Worm (Caenorhabditis elegans) whole organism, L3 larva: Measurements from ENCODE around the gene F20D6.11.

Experiments used
- ceh-9 ChIP-seq: sonication (generic microtip); optimal IDR thresholded peaks from 2 replicates; lab custom pipeline; 2018; ENCODE audit warnings: missing biosample characterization, missing genetic modification characterization
- daf-12 ChIP-seq: fragments of 150-350 bp; optimal IDR thresholded peaks from 2 replicates; lab custom pipeline; 2014; ENCODE audit warnings: missing biosample characterization, missing genetic modification reagents, missing genetic modification characterization
- elt-3 ChIP-seq, 3 experiments: fragments of 150-350 bp in 1 of 3; sonication (generic microtip) in 2 of 3; optimal IDR thresholded peaks; 2 replicates in 2 of 3; 4 replicates in 1 of 3; lab custom pipeline; 2014 to 2017; ENCODE audit warnings: missing biosample characterization in 3 of 3, missing genetic modification characterization in 3 of 3
- jun-1 ChIP-seq: fragments of 150-350 bp; optimal IDR thresholded peaks from 2 replicates; lab custom pipeline; 2014; ENCODE audit warnings: missing biosample characterization, missing genetic modification reagents, missing genetic modification characterization
- lin-15B ChIP-seq: fragments of 150-350 bp; optimal IDR thresholded peaks from 2 replicates; lab custom pipeline; 2014; ENCODE audit warnings: missing biosample characterization, missing genetic modification characterization
- lin-39 ChIP-seq: fragments of 150-350 bp; optimal IDR thresholded peaks from 2 replicates; lab custom pipeline; 2018; ENCODE audit warnings: missing biosample characterization, missing genetic modification reagents, missing genetic modification characterization
- nhr-237 ChIP-seq: fragments of 150-350 bp; optimal IDR thresholded peaks from 2 replicates; lab custom pipeline; 2014; ENCODE audit warnings: missing biosample characterization, missing genetic modification characterization
- nhr-76 ChIP-seq: fragments of 150-350 bp; sonication (generic microtip); optimal IDR thresholded peaks from 5 replicates; lab custom pipeline; 2014; ENCODE audit warnings: missing biosample characterization, missing genetic modification characterization
- nhr-77 ChIP-seq: fragments of 150-350 bp; optimal IDR thresholded peaks from 2 replicates; lab custom pipeline; 2014; ENCODE audit warnings: missing biosample characterization, missing genetic modification characterization
- skn-1 ChIP-seq: fragments of 150-350 bp; optimal IDR thresholded peaks from 2 replicates; lab custom pipeline; 2014; ENCODE audit warnings: missing biosample characterization, missing genetic modification characterization
- unc-62 ChIP-seq: fragments of 150-350 bp; sonication (generic microtip); optimal IDR thresholded peaks from 4 replicates; lab custom pipeline; 2014; ENCODE audit warnings: missing biosample characterization, missing genetic modification reagents, missing genetic modification characterization
- ztf-11 ChIP-seq: fragments of 150-350 bp; optimal IDR thresholded peaks from 2 replicates; lab custom pipeline; 2014; ENCODE audit warnings: missing biosample characterization, missing genetic modification characterization
- ztf-4 ChIP-seq: fragments of 150-350 bp; optimal IDR thresholded peaks from 2 replicates; lab custom pipeline; 2014; ENCODE audit warnings: missing biosample characterization, missing genetic modification characterization

- TF ChIP-seq ceh-9 (tag; lab: Kevin White, UChicago), result no peak
- TF ChIP-seq ztf-11, result no peak
- no peak for TF ChIP-seq jun-1 (tag; lab: Kevin White, UChicago)
- no peak for TF ChIP-seq lin-39 (tag; lab: Kevin White, UChicago)
- no peak for TF ChIP-seq lin-15B (tag; lab: Kevin White, UChicago)
- TF ChIP-seq ztf-4 (tag; lab: Kevin White, UChicago), result no peak
- TF ChIP-seq nhr-76 (tag; lab: Kevin White, UChicago), result no peak
- no peak for TF ChIP-seq daf-12 (tag; lab: Kevin White, UChicago)
- TF ChIP-seq elt-3 (tag; optimal IDR thresholded peaks at IDR 0.05; lab: Kevin White, UChicago), result no peak
- TF ChIP-seq unc-62 (GFP tag; lab: Kevin White, UChicago), result no peak
- no peak for TF ChIP-seq nhr-77 (tag; lab: Kevin White, UChicago)
- TF ChIP-seq skn-1, result no peak
- TF ChIP-seq nhr-237, result no peak
These were observed 8.9 kb downstream of the F20D6.11 start, which contains the start of gene F20D6.12 for ce11 chrV:8190016-8190415.
